Worm (Caenorhabditis elegans) whole organism, late embryonic: ENCODE measurements around the gene efhc-1.

Experiments used
- F13H6.1 ChIP-seq: sonication (generic microtip); optimal IDR thresholded peaks from 2 replicates; lab custom pipeline; 2016; ENCODE audit warnings: missing genetic modification characterization, missing compliant biosample characterization
- hlh-15 ChIP-seq: sonication (generic microtip); optimal IDR thresholded peaks from 2 replicates; lab custom pipeline; 2016; ENCODE audit warnings: missing genetic modification characterization, missing compliant biosample characterization
- hlh-8 ChIP-seq: sonication (generic microtip); optimal IDR thresholded peaks from 2 replicates; lab custom pipeline; 2016; ENCODE audit warnings: missing genotype, missing genetic modification characterization, missing compliant biosample characterization
- madf-2 ChIP-seq: sonication (generic microtip); optimal IDR thresholded peaks from 2 replicates; lab custom pipeline; 2017; ENCODE audit warnings: missing genetic modification characterization, missing compliant biosample characterization
- mec-3 ChIP-seq: sonication (generic microtip); optimal IDR thresholded peaks from 2 replicates; lab custom pipeline; 2016; ENCODE audit warnings: borderline replicate concordance, missing genetic modification characterization, missing compliant biosample characterization
- nhr-11 ChIP-seq: fragments of 150-350 bp; optimal IDR thresholded peaks from 2 replicates; lab custom pipeline; 2014; ENCODE audit warnings: missing biosample characterization, missing genetic modification characterization
- npax-4 ChIP-seq: sonication (generic microtip); optimal IDR thresholded peaks from 2 replicates; lab custom pipeline; 2016; ENCODE audit warnings: missing genetic modification characterization, missing compliant biosample characterization
- pha-2 ChIP-seq: sonication (generic microtip); optimal IDR thresholded peaks from 2 replicates; lab custom pipeline; 2017; ENCODE audit warnings: mild to moderate bottlenecking, missing genetic modification characterization, missing compliant biosample characterization
- pha-4 ChIP-seq: fragments of 150-350 bp; optimal IDR thresholded peaks from 2 replicates; lab custom pipeline; 2018; ENCODE audit warnings: missing biosample characterization, missing genetic modification reagents, missing genetic modification characterization
- rnt-1 ChIP-seq: sonication (generic microtip); optimal IDR thresholded peaks from 2 replicates; lab custom pipeline; 2016; ENCODE audit warnings: missing genetic modification characterization, missing compliant biosample characterization
- sox-2 ChIP-seq: fragments of 200-800 bp; sonication (Bioruptor generic); IDR thresholded peaks from 2 replicates; pipeline ENCODE4 v1.3.6; 2022; ENCODE audit warnings: missing genetic modification reagents, missing genetic modification characterization, missing compliant biosample characterization
- unc-3 ChIP-seq, 2 experiments: fragments of 200-800 bp in 1 of 2; sonication (Bioruptor generic) in 1 of 2; sonication (generic microtip) in 1 of 2; conservative IDR thresholded peaks in 1 of 2; optimal IDR thresholded peaks in 1 of 2; 2 replicates each; pipeline versions ENCODE4 v1.3.6 to Lab custom; 2016 to 2022; ENCODE audit warnings: missing compliant biosample characterization in 2 of 2, missing genetic modification characterization in 2 of 2, missing genetic modification reagents in 1 of 2

- TF ChIP-seq pha-4 (no peak), mec-3 (tag; lab: Kevin White, UChicago) (no peak), unc-3 (GFP tag; conservative IDR thresholded peaks at IDR 0.05; lab: Robert Waterston, UW) (no peak), unc-3 (tag; optimal IDR thresholded peaks at IDR 0.05; lab: Kevin White, UChicago) (no peak), npax-4 (tag; lab: Kevin White, UChicago) (no peak), rnt-1 (tag; lab: Kevin White, UChicago) (peak; percentile 12), pha-2 (no peak), hlh-8 (tag; lab: Kevin White, UChicago) (peak; percentile 62), F13H6.1 (tag; lab: Kevin White, UChicago) (no peak), nhr-11 (tag; lab: Kevin White, UChicago) (no peak), hlh-15 (tag; lab: Kevin White, UChicago) (no peak), sox-2 (GFP tag; lab: Robert Waterston, UW) (no peak), madf-2 (tag; lab: Kevin White, UChicago) (no peak)
Observed at ce11 chrX:10372556-10372955, 14.4 kb downstream of the efhc-1 start, which contains the start of gene Y49A10A.2.
